Worm (Caenorhabditis elegans) whole organism, L4 larva: ENCODE results near the gene gst-42.

ENCODE experiments used
- mdl-1 ChIP-seq, 2 experiments: fragments of 150-350 bp in 1 of 2; sonication (generic microtip) in 1 of 2; optimal IDR thresholded peaks; 2 replicates each; lab custom pipeline; 2014 to 2017; ENCODE audit warnings: missing biosample characterization in 2 of 2, missing genetic modification characterization in 2 of 2
- nhr-111 ChIP-seq: fragments of 200-800 bp; sonication (Bioruptor generic); optimal IDR thresholded peaks from 2 replicates; lab custom pipeline; 2018; ENCODE audit warnings: mild to moderate bottlenecking, missing genetic modification characterization, missing compliant biosample characterization

ce11 chrX:11734110-11734509, 6.4 kb upstream of the gst-42 start:
- TF ChIP-seq mdl-1 (tag; optimal IDR thresholded peaks at IDR 0.05; lab: Kevin White, UChicago), result no peak
- TF ChIP-seq nhr-111 (GFP tag; lab: Kevin White, UChicago), result no peak
